Worm (Caenorhabditis elegans): Measurements from ENCODE around the gene clec-166.

ce11 chrIV:1238147-1238546, 13.0 kb downstream of the clec-166 start:
- no peak for TF ChIP-seq hpl-2 (GFP tag; optimal IDR thresholded peaks at IDR 0.05)
- no peak for TF ChIP-seq nhr-20 (tag; optimal IDR thresholded peaks at IDR 0.05)
- TF ChIP-seq alr-1 (tag; optimal IDR thresholded peaks at IDR 0.05; ENCODE audit: borderline replicate concordance), result no peak
- no peak for TF ChIP-seq nhr-12 (tag; optimal IDR thresholded peaks at IDR 0.05)
- TF ChIP-seq unc-86 (tag; optimal IDR thresholded peaks at IDR 0.05), result no peak
- no peak for TF ChIP-seq C34B4.2 (tag; optimal IDR thresholded peaks at IDR 0.05)
- no peak for TF ChIP-seq aha-1 (tag; optimal IDR thresholded peaks at IDR 0.05)
- TF ChIP-seq swsn-7 (tag; optimal IDR thresholded peaks at IDR 0.05), result no peak
- TF ChIP-seq nhr-11 (tag; optimal IDR thresholded peaks at IDR 0.05), result no peak
- no peak for TF ChIP-seq fkh-4 (tag; optimal IDR thresholded peaks at IDR 0.05; ENCODE audit: borderline replicate concordance)
- TF ChIP-seq lir-3 (tag; optimal IDR thresholded peaks at IDR 0.05; ENCODE audit: poor library complexity), result no peak
- no peak for TF ChIP-seq aly-2 (tag; optimal IDR thresholded peaks at IDR 0.05)
